Worm (Caenorhabditis elegans) whole organism, late embryonic: ENCODE measurements around the gene rpc-1.

ENCODE experiments used
- ceh-14 ChIP-seq: sonication (generic microtip); optimal IDR thresholded peaks from 2 replicates; lab custom pipeline; 2016; ENCODE audit warnings: missing genotype, missing genetic modification characterization, missing compliant biosample characterization
- ceh-30 ChIP-seq: fragments of 150-350 bp; optimal IDR thresholded peaks from 2 replicates; lab custom pipeline; 2014; ENCODE audit warnings: missing biosample characterization, missing genetic modification characterization
- dve-1 ChIP-seq: sonication (generic microtip); optimal IDR thresholded peaks from 2 replicates; lab custom pipeline; 2017; ENCODE audit warnings: antibody characterized with exemption, mild to moderate bottlenecking, missing genetic modification characterization, missing compliant biosample characterization
- elt-2 ChIP-seq: sonication (generic microtip); optimal IDR thresholded peaks from 2 replicates; lab custom pipeline; 2016; ENCODE audit warnings: missing genetic modification reagents, missing genetic modification characterization, missing compliant biosample characterization
- elt-4 ChIP-seq: sonication (generic microtip); optimal IDR thresholded peaks from 2 replicates; lab custom pipeline; 2016; ENCODE audit warnings: missing genetic modification characterization, missing compliant biosample characterization
- ets-4 ChIP-seq: sonication (generic microtip); optimal IDR thresholded peaks from 2 replicates; lab custom pipeline; 2016; ENCODE audit warnings: missing genetic modification characterization, missing compliant biosample characterization
- eyg-1 ChIP-seq: sonication (generic microtip); optimal IDR thresholded peaks from 2 replicates; lab custom pipeline; 2016; ENCODE audit warnings: missing genotype, missing genetic modification characterization, missing compliant biosample characterization
- hlh-6 ChIP-seq: sonication (generic microtip); optimal IDR thresholded peaks from 2 replicates; lab custom pipeline; 2016; ENCODE audit warnings: missing genotype, missing genetic modification characterization, missing compliant biosample characterization
- madf-2 ChIP-seq: sonication (generic microtip); optimal IDR thresholded peaks from 2 replicates; lab custom pipeline; 2017; ENCODE audit warnings: missing genetic modification characterization, missing compliant biosample characterization
- nhr-11 ChIP-seq: fragments of 150-350 bp; optimal IDR thresholded peaks from 2 replicates; lab custom pipeline; 2014; ENCODE audit warnings: missing biosample characterization, missing genetic modification characterization
- pax-1 ChIP-seq: fragments of 150-350 bp; optimal IDR thresholded peaks from 2 replicates; lab custom pipeline; 2014; ENCODE audit warnings: missing biosample characterization, missing genetic modification characterization
- pha-2 ChIP-seq: sonication (generic microtip); optimal IDR thresholded peaks from 2 replicates; lab custom pipeline; 2017; ENCODE audit warnings: mild to moderate bottlenecking, missing genetic modification characterization, missing compliant biosample characterization

ce11 chrIV:7182818-7183217, 17.3 kb upstream of the rpc-1 start:
- TF ChIP-seq elt-2 (no peak), elt-4 (no peak), eyg-1 (tag; lab: Kevin White, UChicago) (no peak), dve-1 (tag; lab: Kevin White, UChicago) (no peak), ceh-14 (tag; lab: Kevin White, UChicago) (no peak), pax-1 (no peak), hlh-6 (tag; lab: Kevin White, UChicago) (no peak), pha-2 (no peak), madf-2 (tag; lab: Kevin White, UChicago) (no peak), ets-4 (tag; lab: Kevin White, UChicago) (no peak), ceh-30 (tag; lab: Kevin White, UChicago) (no peak), nhr-11 (tag; lab: Kevin White, UChicago) (no peak)
